Worm (Caenorhabditis elegans): ENCODE data around the gene ZK813.5.

Gene ZK813.5

DNA sequence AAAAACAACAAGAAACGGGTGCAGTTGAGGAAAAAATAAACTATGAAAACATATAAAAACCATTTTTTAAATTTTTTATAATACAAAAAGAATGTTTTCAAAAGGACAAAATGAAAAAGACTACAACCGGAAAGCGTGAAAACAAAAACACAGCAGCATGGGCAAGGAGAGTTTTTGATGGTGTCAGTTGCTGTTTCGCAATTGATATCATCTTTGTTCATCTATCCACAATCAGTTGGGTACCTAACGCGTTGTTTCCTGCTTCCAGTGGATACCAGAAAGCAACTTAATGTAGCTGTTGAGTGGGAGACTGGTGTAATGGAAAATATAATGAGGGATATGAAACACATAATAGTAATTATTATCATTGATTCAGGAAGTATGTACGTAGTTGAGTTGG lies 11.2 kb downstream of the ZK813.5 start:
- TF ChIP-seq daf-16 (GFP tag; optimal IDR thresholded peaks at IDR 0.05) (peak in 1 of 2 experiments; percentile 53), daf-16 (tag; optimal IDR thresholded peaks at IDR 0.05) (no peak), ztf-7 (tag; optimal IDR thresholded peaks at IDR 0.05) (no peak)

DNA sequence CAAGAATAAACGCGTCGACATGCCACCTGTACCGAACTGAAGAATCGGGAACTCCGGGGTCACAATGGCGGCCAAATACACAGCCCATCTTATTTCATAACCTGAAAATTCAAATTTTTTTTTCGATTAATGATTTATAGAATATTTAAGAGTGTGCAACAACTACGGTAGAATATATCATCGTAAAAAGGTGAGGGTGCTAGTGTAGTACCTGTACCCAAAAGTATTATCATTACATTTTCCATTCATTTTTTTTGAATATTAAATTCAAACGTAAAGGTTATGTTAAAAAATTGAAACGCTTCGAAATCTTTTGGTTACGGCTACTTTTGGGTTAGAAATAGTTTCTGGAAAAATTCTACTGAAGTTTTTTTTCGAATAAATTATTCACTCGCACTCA lies 21.0 kb downstream of the ZK813.5 start, which contains the start of gene ZK813.4:
Gene ZK813.4 (minus strand): TSS at position 101 of the 400 bp plus-strand sequence.
- TF ChIP-seq fkh-10 (GFP tag; optimal IDR thresholded peaks at IDR 0.05) = no peak
- TF ChIP-seq nhr-10 (tag; optimal IDR thresholded peaks at IDR 0.05) = no peak

- peak; percentile 48 for TF ChIP-seq fkh-10 (GFP tag; optimal IDR thresholded peaks at IDR 0.05)
- TF ChIP-seq vab-7 (GFP tag; IDR thresholded peaks at IDR 0.05) = no peak
- TF ChIP-seq ceh-62 (tag; optimal IDR thresholded peaks at IDR 0.05) = no peak
- no peak for TF ChIP-seq nhr-6 (tag; optimal IDR thresholded peaks at IDR 0.05)
- TF ChIP-seq nhr-237 (tag; optimal IDR thresholded peaks at IDR 0.05) = no peak
- TF ChIP-seq tra-1 (GFP tag; IDR thresholded peaks at IDR 0.05) = no peak
- no peak for TF ChIP-seq ceh-28 (tag; optimal IDR thresholded peaks at IDR 0.05)
- peak; percentile 73 for TF ChIP-seq ces-1 (GFP tag; optimal IDR thresholded peaks at IDR 0.05)
Measured at ce11 chrX:3429122-3429521, 21.9 kb downstream of the ZK813.5 start.

DNA sequence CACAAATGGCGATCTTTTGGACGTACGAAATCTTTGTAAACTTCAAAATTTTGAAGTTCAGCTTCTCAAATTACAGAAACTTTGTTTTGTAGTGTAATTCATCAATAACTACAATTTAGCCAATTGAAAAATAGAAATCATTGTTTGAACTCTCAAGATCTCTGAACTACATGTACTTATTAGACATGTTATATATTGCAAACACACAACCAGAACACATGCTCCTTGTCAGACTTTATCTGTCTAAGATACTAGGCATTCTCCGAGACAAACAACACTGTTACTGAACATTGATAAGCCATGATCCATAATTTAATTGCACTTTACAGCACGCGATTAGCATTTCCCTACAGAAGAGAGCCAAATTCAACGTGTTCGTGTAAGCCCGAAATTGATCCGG lies 26.5 kb downstream of the ZK813.5 start, which contains the start of gene ZK813.6:
Gene ZK813.6 (plus strand): TSS at position 301 of the 400 bp plus-strand sequence.
- TF ChIP-seq daf-8 (GFP tag; IDR thresholded peaks at IDR 0.05) (no peak), nhr-76 (tag; optimal IDR thresholded peaks at IDR 0.05) (no peak), lsy-2 (tag; optimal IDR thresholded peaks at IDR 0.05) (no peak), Y105C5A.15 (GFP tag; IDR thresholded peaks at IDR 0.05) (no peak), T26A8.4 (GFP tag; IDR thresholded peaks at IDR 0.05) (no peak), ceh-28 (tag; optimal IDR thresholded peaks at IDR 0.05) (no peak)

ce11 chrX:3419084-3419483 lies 31.9 kb downstream of the ZK813.5 start, which contains the start of gene C04F6.7:
Gene C04F6.7 (minus strand): TSS chrX:3419184.
- TF ChIP-seq nhr-76 (tag; optimal IDR thresholded peaks at IDR 0.05) = no peak
- no peak for TF ChIP-seq madf-9 (GFP tag; conservative IDR thresholded peaks at IDR 0.05)
- no peak for TF ChIP-seq dpl-1 (GFP tag; optimal IDR thresholded peaks at IDR 0.05)
- TF ChIP-seq fos-1 (tag; optimal IDR thresholded peaks at IDR 0.05) = no peak
- no peak for TF ChIP-seq ctbp-1 (GFP tag; IDR thresholded peaks at IDR 0.05)
- no peak for TF ChIP-seq dve-1 (tag; optimal IDR thresholded peaks at IDR 0.05; ENCODE audit: insufficient read depth)
- no peak for TF ChIP-seq vab-7 (GFP tag; IDR thresholded peaks at IDR 0.05)
- TF ChIP-seq saeg-2 (GFP tag; IDR thresholded peaks at IDR 0.05) = no peak
- TF ChIP-seq ztf-11 (tag; optimal IDR thresholded peaks at IDR 0.05) = no peak
- TF ChIP-seq ceh-20 (GFP tag; IDR thresholded peaks at IDR 0.05) = no peak
- no peak for TF ChIP-seq ceh-44 (GFP tag; IDR thresholded peaks at IDR 0.05)
- no peak for TF ChIP-seq nhr-28 (tag; optimal IDR thresholded peaks at IDR 0.05)
- no peak for TF ChIP-seq cey-2 (tag; optimal IDR thresholded peaks at IDR 0.05; ENCODE audit: borderline replicate concordance, insufficient read depth)
- no peak for TF ChIP-seq lsy-2 (tag; optimal IDR thresholded peaks at IDR 0.05)
- TF ChIP-seq fkh-10 (GFP tag; optimal IDR thresholded peaks at IDR 0.05) = no peak
- no peak for TF ChIP-seq hmg-1.1 (GFP tag; IDR thresholded peaks at IDR 0.05)
- no peak for TF ChIP-seq lin-15B (tag; optimal IDR thresholded peaks at IDR 0.05)
- TF ChIP-seq mep-1 (tag; optimal IDR thresholded peaks at IDR 0.05) = no peak

DNA sequence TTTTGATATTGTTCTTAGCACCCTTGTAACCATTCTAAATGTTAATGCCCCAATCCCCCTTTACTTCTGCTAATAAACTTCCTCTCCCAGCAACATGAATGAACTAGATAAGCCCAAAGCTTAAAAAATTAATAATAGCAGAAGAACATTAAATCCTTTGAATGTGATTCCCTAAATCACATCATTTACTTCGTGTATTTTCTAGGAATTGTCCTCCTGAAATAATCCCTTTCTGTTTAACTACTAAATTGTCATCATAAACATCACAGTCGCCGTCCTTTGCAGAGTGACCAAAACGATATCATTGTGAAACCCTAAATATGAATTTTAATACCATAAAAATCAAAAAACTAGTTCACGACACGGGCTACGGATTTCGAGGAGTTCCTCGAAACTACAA lies 35.0 kb downstream of the ZK813.5 start:
- no peak for TF ChIP-seq aha-1 (tag)
- no peak for TF ChIP-seq F44E2.7 (GFP tag; IDR thresholded peaks at IDR 0.05)
- TF ChIP-seq ZK546.5 (tag; optimal IDR thresholded peaks at IDR 0.05) = no peak
- TF ChIP-seq ceh-44 (GFP tag; IDR thresholded peaks at IDR 0.05) = no peak
- no peak for TF ChIP-seq spr-1 (tag; optimal IDR thresholded peaks at IDR 0.05)
- no peak for TF ChIP-seq R02D3.7 (tag; optimal IDR thresholded peaks at IDR 0.05)
- TF ChIP-seq lin-15B (tag; optimal IDR thresholded peaks at IDR 0.05) = no peak
- no peak for TF ChIP-seq fos-1 (tag; optimal IDR thresholded peaks at IDR 0.05)
- no peak for TF ChIP-seq duxl-1 (tag; optimal IDR thresholded peaks at IDR 0.05; ENCODE audit: poor library complexity)
- TF ChIP-seq nhr-237 (tag; optimal IDR thresholded peaks at IDR 0.05) = no peak
- TF ChIP-seq ama-1 (optimal IDR thresholded peaks at IDR 0.05) = no peak
- TF ChIP-seq nhr-102 (tag; optimal IDR thresholded peaks at IDR 0.05) = no peak
- TF ChIP-seq nhr-28 (tag; optimal IDR thresholded peaks at IDR 0.05) = no peak
- TF ChIP-seq F37D6.2 (tag; optimal IDR thresholded peaks at IDR 0.05) = no peak
- TF ChIP-seq nhr-77 (tag; optimal IDR thresholded peaks at IDR 0.05) = no peak

All from whole organism, L4 larva.